Worm (Caenorhabditis elegans): ENCODE measurements around the gene wdr-60.

DNA sequence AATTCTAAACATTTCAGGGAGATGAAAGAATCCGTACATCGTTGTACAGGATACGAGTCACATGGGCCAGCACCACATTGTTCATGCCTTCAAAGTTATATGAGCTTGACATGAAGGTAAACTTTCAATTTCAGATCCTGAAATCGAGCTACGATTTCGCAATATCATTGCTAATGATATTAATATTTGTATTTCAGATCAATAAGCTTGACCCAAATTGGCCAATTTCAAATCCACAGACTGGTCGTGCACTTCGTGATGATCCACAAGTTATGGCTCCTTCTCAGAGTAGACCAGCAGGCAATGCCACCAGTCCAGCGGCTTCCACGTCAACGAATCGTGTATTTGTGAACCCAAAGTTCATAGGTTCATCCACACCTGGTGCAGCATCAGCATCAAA is 39.4 kb downstream of the wdr-60 start:
- TF ChIP-seq nfya-1 (tag; optimal IDR thresholded peaks at IDR 0.05) = no peak
- no peak for TF ChIP-seq unc-3 (GFP tag; conservative IDR thresholded peaks at IDR 0.05)
- TF ChIP-seq unc-3 (tag; optimal IDR thresholded peaks at IDR 0.05) = no peak
- TF ChIP-seq lin-11 (tag; optimal IDR thresholded peaks at IDR 0.05) = no peak
- no peak for TF ChIP-seq fkh-6 (tag; optimal IDR thresholded peaks at IDR 0.05)
- TF ChIP-seq pros-1 (tag; optimal IDR thresholded peaks at IDR 0.05) = no peak
- TF ChIP-seq ama-1 (optimal IDR thresholded peaks at IDR 0.05) = no peak
- TF ChIP-seq pag-3 (tag; optimal IDR thresholded peaks at IDR 0.05; ENCODE audit: borderline replicate concordance) = no peak
- no peak for TF ChIP-seq pqm-1 (tag; optimal IDR thresholded peaks at IDR 0.05)
